Fruit fly (Drosophila melanogaster) whole organism, embryonic: Measurements from ENCODE around the gene CG7551.

Experiments
- Abd-B ChIP-seq: fragments of 200-800 bp; sonication (Bioruptor generic); optimal IDR thresholded peaks from 2 replicates; lab custom pipeline; 2018; ENCODE audit warnings: missing biosample characterization, mild to moderate bottlenecking, missing genetic modification characterization, moderate library complexity
- Antp ChIP-seq: fragments of 200-800 bp; sonication (Bioruptor generic); optimal IDR thresholded peaks from 3 replicates; lab custom pipeline; 2016; ENCODE audit warnings: missing biosample characterization, missing genetic modification characterization
- Atf6 ChIP-seq: fragments of 200-800 bp; sonication (Bioruptor generic); IDR thresholded peaks from 2 replicates; pipeline ENCODE4 v1.3.6; 2022; ENCODE audit warnings: missing biosample characterization, missing genetic modification characterization
- CG10366 ChIP-seq: fragments of 200-800 bp; sonication (Bioruptor generic); IDR thresholded peaks from 2 replicates; pipeline ENCODE4 v1.3.6; 2022; ENCODE audit warnings: missing biosample characterization, missing genetic modification characterization
- CG10959 ChIP-seq: fragments of 200-800 bp; sonication (Bioruptor generic); IDR thresholded peaks from 2 replicates; pipeline ENCODE4 v1.3.6; 2022; ENCODE audit warnings: missing biosample characterization, missing genetic modification characterization
- CG11456 ChIP-seq: fragments of 200-800 bp; sonication (Bioruptor generic); IDR thresholded peaks from 3 replicates; pipeline ENCODE4 v1.3.6; 2022; ENCODE audit warnings: missing biosample characterization, missing genetic modification characterization
- CG11504 ChIP-seq: fragments of 200-800 bp; sonication (Bioruptor generic); optimal IDR thresholded peaks from 3 replicates; lab custom pipeline; 2019; ENCODE audit warnings: missing biosample characterization, mild to moderate bottlenecking, missing genetic modification characterization, moderate library complexity
- CG12391 ChIP-seq: fragments of 200-800 bp; sonication (Bioruptor generic); optimal IDR thresholded peaks from 3 replicates; lab custom pipeline; 2018; ENCODE audit warnings: missing biosample characterization, mild to moderate bottlenecking, missing genetic modification characterization, moderate library complexity
- CG15011 ChIP-seq: fragments of 200-800 bp; sonication (Bioruptor generic); optimal IDR thresholded peaks from 3 replicates; lab custom pipeline; 2018; ENCODE audit warnings: missing biosample characterization, mild to moderate bottlenecking, missing genetic modification characterization
- CG1647 ChIP-seq: fragments of 200-800 bp; sonication (Bioruptor generic); optimal IDR thresholded peaks from 3 replicates; lab custom pipeline; 2016; ENCODE audit warnings: missing biosample characterization, missing genetic modification characterization
- CG16863 ChIP-seq: fragments of 200-800 bp; sonication (Bioruptor generic); optimal IDR thresholded peaks from 3 replicates; lab custom pipeline; 2016; ENCODE audit warnings: missing biosample characterization, missing genetic modification characterization
- CG2199 ChIP-seq: fragments of 200-800 bp; sonication (Bioruptor generic); IDR thresholded peaks from 3 replicates; pipeline ENCODE4 v1.3.6; 2022; ENCODE audit warnings: missing biosample characterization, missing genetic modification characterization
- CG30020 ChIP-seq: fragments of 200-800 bp; optimal IDR thresholded peaks from 2 replicates; lab custom pipeline; 2019; ENCODE audit warnings: missing biosample characterization, mild to moderate bottlenecking, missing genetic modification characterization, moderate library complexity
- CG31441 ChIP-seq: fragments of 200-800 bp; sonication (Bioruptor generic); IDR thresholded peaks from 2 replicates; pipeline ENCODE4 v1.3.6; 2022; ENCODE audit warnings: missing biosample characterization, missing genetic modification characterization
- CG32772 ChIP-seq: fragments of 200-800 bp; sonication (Bioruptor generic); IDR thresholded peaks from 2 replicates; pipeline ENCODE4 v1.3.6; 2022; ENCODE audit warnings: missing biosample characterization, missing genetic modification characterization
- CG34376 ChIP-seq: fragments of 200-800 bp; sonication (Bioruptor generic); optimal IDR thresholded peaks from 2 replicates; lab custom pipeline; 2018; ENCODE audit warnings: missing biosample characterization, mild to moderate bottlenecking, missing genetic modification characterization
- CG34422 ChIP-seq: fragments of 200-800 bp; sonication (Bioruptor generic); IDR thresholded peaks from 3 replicates; pipeline ENCODE4 v1.3.6; 2022; ENCODE audit warnings: missing biosample characterization, missing genetic modification characterization
- CG6175 ChIP-seq: fragments of 200-800 bp; sonication (Bioruptor generic); IDR thresholded peaks from 3 replicates; pipeline ENCODE4 v1.3.6; 2022; ENCODE audit warnings: missing biosample characterization, missing genetic modification characterization
- CG6254 ChIP-seq: fragments of 200-800 bp; sonication (Bioruptor generic); optimal IDR thresholded peaks from 3 replicates; lab custom pipeline; 2017; ENCODE audit warnings: mild to moderate bottlenecking, missing biosample characterization, missing genetic modification reagents, missing genetic modification characterization
- CG9727 ChIP-seq: fragments of 200-800 bp; sonication (Bioruptor generic); optimal IDR thresholded peaks from 3 replicates; lab custom pipeline; 2017; ENCODE audit warnings: missing biosample characterization, mild to moderate bottlenecking, missing genetic modification characterization
- CoRest ChIP-seq: fragments of 200-800 bp; sonication (Bioruptor generic); optimal IDR thresholded peaks from 3 replicates; lab custom pipeline; 2018; ENCODE audit warnings: missing biosample characterization, mild to moderate bottlenecking, missing genetic modification characterization, moderate library complexity
- D ChIP-seq, 2 experiments: fragments of 200-800 bp in 1 of 2; fragments of >200 bp in 1 of 2; sonication (Bioruptor generic) in 1 of 2; optimal IDR thresholded peaks; 2 replicates in 1 of 2; 3 replicates in 1 of 2; lab custom pipeline; 2017; ENCODE audit warnings: mild to moderate bottlenecking in 1 of 2, missing biosample characterization in 1 of 2, missing genetic modification characterization in 1 of 2, missing genetic modification reagents in 1 of 2
- Dip3 ChIP-seq: fragments of 200-800 bp; sonication (Bioruptor generic); optimal IDR thresholded peaks from 3 replicates; lab custom pipeline; 2016; ENCODE audit warnings: missing biosample characterization, missing genetic modification characterization
- Doc2 ChIP-seq: fragments of 200-800 bp; sonication (Bioruptor generic); IDR thresholded peaks from 2 replicates; pipeline ENCODE4 v1.3.6; 2022; ENCODE audit warnings: missing biosample characterization, missing genetic modification characterization
- E2f2 ChIP-seq: fragments of 200-800 bp; sonication (Bioruptor generic); IDR thresholded peaks from 2 replicates; pipeline ENCODE4 v1.3.6; 2022; ENCODE audit warnings: missing biosample characterization, missing genetic modification characterization
- Ets65A ChIP-seq: fragments of 200-800 bp; sonication (Bioruptor generic); peaks from one replicate; lab custom pipeline; 2016; ENCODE audit warnings: missing biosample characterization, missing genetic modification characterization
- Fer1 ChIP-seq: fragments of 200-800 bp; sonication (Bioruptor generic); optimal IDR thresholded peaks from 2 replicates; lab custom pipeline; 2017; ENCODE audit warnings: missing biosample characterization, mild to moderate bottlenecking, missing genetic modification characterization
- Gsc ChIP-seq: fragments of 200-800 bp; sonication (Bioruptor generic); IDR thresholded peaks from 2 replicates; pipeline ENCODE4 v1.3.6; 2022; ENCODE audit warnings: missing biosample characterization, missing genetic modification characterization
- Hr78 ChIP-seq, 2 experiments: fragments of 200-800 bp in 1 of 2; fragments of >200 bp in 1 of 2; sonication (Bioruptor generic) in 1 of 2; optimal IDR thresholded peaks; 2 replicates each; lab custom pipeline; 2017 to 2019; ENCODE audit warnings: missing biosample characterization in 2 of 2, missing genetic modification characterization in 2 of 2, mild to moderate bottlenecking in 1 of 2, moderate library complexity in 1 of 2
- Hsf ChIP-seq: fragments of 200-800 bp; sonication (Bioruptor generic); optimal IDR thresholded peaks from 3 replicates; lab custom pipeline; 2016; ENCODE audit warnings: missing biosample characterization, missing genetic modification characterization
- Max ChIP-seq: fragments of 200-800 bp; sonication (Bioruptor generic); optimal IDR thresholded peaks from 2 replicates; lab custom pipeline; 2016; ENCODE audit warnings: missing biosample characterization, mild to moderate bottlenecking, missing genetic modification characterization
- Sox100B ChIP-seq: fragments of 200-800 bp; sonication (Bioruptor generic); optimal IDR thresholded peaks from 3 replicates; lab custom pipeline; 2018; ENCODE audit warnings: missing biosample characterization, mild to moderate bottlenecking, missing genetic modification characterization
- Xrp1 ChIP-seq: fragments of 200-800 bp; sonication (Bioruptor generic); IDR thresholded peaks from 2 replicates; pipeline ENCODE4 v1.3.6; 2022; ENCODE audit warnings: missing biosample characterization, missing genetic modification characterization
- az2 ChIP-seq: fragments of 200-800 bp; sonication (Bioruptor generic); optimal IDR thresholded peaks from 3 replicates; lab custom pipeline; 2016; ENCODE audit warnings: missing biosample characterization, missing genetic modification characterization
- btn ChIP-seq: fragments of 200-800 bp; sonication (Bioruptor generic); optimal IDR thresholded peaks from 2 replicates; lab custom pipeline; 2016; ENCODE audit warnings: missing biosample characterization, missing genetic modification characterization
- caup ChIP-seq: fragments of 200-800 bp; sonication (Bioruptor generic); optimal IDR thresholded peaks from 3 replicates; lab custom pipeline; 2017; ENCODE audit warnings: missing biosample characterization, mild to moderate bottlenecking, missing genetic modification characterization, moderate library complexity; ENCODE audit not compliant: severe bottlenecking
- chinmo ChIP-seq: fragments of 200-800 bp; sonication (Bioruptor generic); IDR thresholded peaks from 4 replicates; pipeline ENCODE4 v1.3.6; 2022; ENCODE audit warnings: missing biosample characterization, missing genetic modification characterization; ENCODE audit not compliant: partially characterized antibody
- crol ChIP-seq: fragments of 200-800 bp; sonication (Bioruptor generic); IDR thresholded peaks from 2 replicates; pipeline ENCODE4 v1.3.6; 2022; ENCODE audit warnings: missing biosample characterization, missing genetic modification characterization
- dysf ChIP-seq: fragments of 200-800 bp; sonication (Bioruptor generic); IDR thresholded peaks from 3 replicates; pipeline ENCODE4 v1.3.6; 2022; ENCODE audit warnings: missing biosample characterization, missing genetic modification characterization
- fd96Cb ChIP-seq: fragments of 200-800 bp; sonication (Bioruptor generic); optimal IDR thresholded peaks from 2 replicates; lab custom pipeline; 2018; ENCODE audit warnings: missing biosample characterization, mild to moderate bottlenecking, missing genetic modification characterization, moderate library complexity
- h ChIP-seq: fragments of >200 bp; optimal IDR thresholded peaks from 2 replicates; lab custom pipeline; 2017
- hb ChIP-seq: fragments of 200-800 bp; sonication (Bioruptor generic); IDR thresholded peaks from 3 replicates; pipeline ENCODE4 v1.3.6; 2022; ENCODE audit warnings: missing biosample characterization, missing genetic modification characterization; ENCODE audit not compliant: partially characterized antibody
- her ChIP-seq: fragments of 200-800 bp; sonication (Bioruptor generic); optimal IDR thresholded peaks from 2 replicates; lab custom pipeline; 2016; ENCODE audit warnings: missing biosample characterization, missing genetic modification characterization
- nmo ChIP-seq: fragments of 200-800 bp; sonication (Bioruptor generic); optimal IDR thresholded peaks from 2 replicates; lab custom pipeline; 2018; ENCODE audit warnings: missing biosample characterization, mild to moderate bottlenecking, missing genetic modification characterization, moderate library complexity
- p53 ChIP-seq: fragments of 200-800 bp; sonication (Bioruptor generic); optimal IDR thresholded peaks from 2 replicates; lab custom pipeline; 2016; ENCODE audit warnings: missing biosample characterization, missing genetic modification characterization
- sima ChIP-seq: fragments of 200-800 bp; sonication (Bioruptor generic); optimal IDR thresholded peaks from 2 replicates; lab custom pipeline; 2016; ENCODE audit warnings: missing biosample characterization, missing genetic modification characterization
- sqz ChIP-seq: fragments of 200-800 bp; sonication (Bioruptor generic); optimal IDR thresholded peaks from 3 replicates; lab custom pipeline; 2018; ENCODE audit warnings: missing biosample characterization, mild to moderate bottlenecking, missing genetic modification characterization
- tio ChIP-seq: fragments of 200-800 bp; sonication (Bioruptor generic); optimal IDR thresholded peaks from 2 replicates; lab custom pipeline; 2017; ENCODE audit warnings: missing biosample characterization, missing genetic modification characterization, inconsistent platforms
- ttk ChIP-seq: fragments of 200-800 bp; sonication (Bioruptor generic); IDR thresholded peaks from 2 replicates; pipeline ENCODE4 v2.1.2; 2022; ENCODE audit warnings: missing biosample characterization, missing genetic modification characterization
- usp ChIP-seq: fragments of >200 bp; optimal IDR thresholded peaks from 2 replicates; lab custom pipeline; 2017; ENCODE audit warnings: missing biosample characterization, missing genetic modification characterization
- zen ChIP-seq: fragments of 200-800 bp; sonication (Bioruptor generic); optimal IDR thresholded peaks from 3 replicates; lab custom pipeline; 2018; ENCODE audit warnings: missing biosample characterization, mild to moderate bottlenecking, missing genetic modification characterization, moderate library complexity

The CG7551 gene

dm6 chr3L:11448935-11449334 lies 9.4 kb upstream of the CG7551 start (continued):
- TF ChIP-seq nmo (GFP tag; lab: Kevin White, UChicago), result peak; percentile 56
- no peak for TF ChIP-seq usp
- 0 out of 2 replicates have a peak, but pooled peaks have one; percentile 45 for TF ChIP-seq Gsc (GFP tag; lab: Robert Waterston, UW)
- TF ChIP-seq Abd-B (GFP tag; lab: Kevin White, UChicago), result peak; percentile 20
- 0 out of 3 replicates have a peak, but pooled peaks have one; percentile 46 for TF ChIP-seq CG2199
- TF ChIP-seq chinmo (GFP tag; lab: Robert Waterston, UW), result no peak
- peak; percentile 47; the same call in 1 of the 2 replicates for TF ChIP-seq E2f2
- TF ChIP-seq CG6175 (GFP tag; lab: Robert Waterston, UW), result no peak
- TF ChIP-seq tio (GFP tag; lab: Kevin White, UChicago), result peak; percentile 54
- TF ChIP-seq Antp (GFP tag; lab: Kevin White, UChicago), result peak; percentile 56
- TF ChIP-seq CG10366 (GFP tag; lab: Robert Waterston, UW), result peak; percentile 63
- no peak for TF ChIP-seq Doc2
- peak; percentile 38 for TF ChIP-seq CG6254 (GFP tag; lab: Kevin White, UChicago)
- TF ChIP-seq sqz (GFP tag; lab: Kevin White, UChicago), result no peak
- peak; percentile 66 for TF ChIP-seq Xrp1 (GFP tag; lab: Robert Waterston, UW)
- peak; percentile 22 for TF ChIP-seq btn
- TF ChIP-seq CG11504 (tag; lab: Kevin White, UChicago), result peak; percentile 64
- 0 out of 2 replicates have a peak, but pooled peaks have one; percentile 13 for TF ChIP-seq crol (GFP tag; lab: Robert Waterston, UW)
- peak; percentile 39 for TF ChIP-seq Fer1 (GFP tag; lab: Kevin White, UChicago)
- peak; percentile 40 for TF ChIP-seq CoRest (tag; lab: Kevin White, UChicago)
- peak; percentile 2 for TF ChIP-seq Dip3
- no peak for TF ChIP-seq D (optimal IDR thresholded peaks at IDR 0.05; lab: Kevin White, UChicago)
- peak; percentile 57 for TF ChIP-seq D (GFP tag; optimal IDR thresholded peaks at IDR 0.05; lab: Kevin White, UChicago)
- no peak for TF ChIP-seq Max (GFP tag; lab: Kevin White, UChicago)
- TF ChIP-seq Sox100B (GFP tag; lab: Kevin White, UChicago), result no peak
- peak; percentile 59 for TF ChIP-seq az2
- no peak for TF ChIP-seq CG32772
- peak; percentile 15 for TF ChIP-seq CG15011 (GFP tag; lab: Kevin White, UChicago)
- TF ChIP-seq CG34376 (GFP tag; lab: Kevin White, UChicago), result no peak
- TF ChIP-seq CG12391 (tag; lab: Kevin White, UChicago), result peak; percentile 47
- TF ChIP-seq fd96Cb, result peak; percentile 62
- TF ChIP-seq h, result no peak
- TF ChIP-seq Hr78 (GFP tag; optimal IDR thresholded peaks at IDR 0.05; lab: Kevin White, UChicago), result no peak
- no peak for TF ChIP-seq sima (GFP tag; lab: Kevin White, UChicago)
- peak; percentile 97 for TF ChIP-seq Ets65A (GFP tag; lab: Kevin White, UChicago)
- no peak for TF ChIP-seq hb (GFP tag; lab: Robert Waterston, UW)
- TF ChIP-seq CG1647 (GFP tag; lab: Kevin White, UChicago), result peak; percentile 53
- TF ChIP-seq ttk (GFP tag; lab: Robert Waterston, UW), result peak; percentile 51; the same call in 1 of the 2 replicates
- peak; percentile 7 for TF ChIP-seq her (GFP tag; lab: Kevin White, UChicago)
- peak; percentile 71 for TF ChIP-seq dysf (GFP tag; lab: Robert Waterston, UW)
- TF ChIP-seq Atf6 (GFP tag; lab: Robert Waterston, UW), result peak; percentile 65; the same call in 1 of the 2 replicates
- TF ChIP-seq CG31441 (GFP tag; lab: Robert Waterston, UW), result peak; percentile 51; the same call in 1 of the 2 replicates
- TF ChIP-seq CG34422, result peak; percentile 63; the same call in 1 of the 3 replicates
- TF ChIP-seq CG16863 (GFP tag; lab: Kevin White, UChicago), result peak; percentile 57
- peak; percentile 16 for TF ChIP-seq p53 (GFP tag; lab: Kevin White, UChicago)
- no peak for TF ChIP-seq CG30020 (tag; lab: Kevin White, UChicago)
- TF ChIP-seq Hsf (GFP tag; lab: Kevin White, UChicago), result peak; percentile 52
- peak; percentile 33 for TF ChIP-seq caup (GFP tag; lab: Kevin White, UChicago)
- peak; percentile 55 for TF ChIP-seq CG10959 (GFP tag; lab: Robert Waterston, UW)
- TF ChIP-seq CG9727 (GFP tag; lab: Kevin White, UChicago), result peak; percentile 56
- TF ChIP-seq CG11456 (GFP tag; lab: Robert Waterston, UW), result no peak; the same call in 2 of the 3 replicates
- peak; percentile 5 for TF ChIP-seq zen (tag; lab: Kevin White, UChicago)
